Worm (Caenorhabditis elegans): ENCODE measurements around the gene fbxa-7.

DNA sequence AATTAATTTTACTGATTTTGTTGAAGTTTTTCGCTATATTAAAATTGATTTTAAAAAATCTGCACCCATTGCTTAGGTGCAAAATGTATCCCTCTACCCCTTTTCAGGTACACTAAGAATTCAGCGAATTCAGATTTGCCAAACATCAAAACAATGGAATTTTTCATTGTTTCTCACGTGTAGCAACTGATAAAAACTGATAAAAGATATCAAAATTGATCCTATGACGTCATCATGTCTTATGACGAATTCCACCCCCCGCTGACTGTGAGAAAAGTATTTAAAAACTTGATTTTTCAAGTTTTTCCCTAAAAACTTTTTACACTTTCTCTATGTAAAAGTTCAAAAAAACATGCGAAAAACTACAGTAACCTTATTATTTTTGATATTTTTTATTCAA, 29.3 kb upstream of the fbxa-7 start, which contains the start of gene Y54F10BM.22:
- TF ChIP-seq lsl-1 (GFP tag; optimal IDR thresholded peaks at IDR 0.05), result no peak
- no peak for TF ChIP-seq ama-1 (optimal IDR thresholded peaks at IDR 0.05)
- TF ChIP-seq ama-1 (GFP tag; optimal IDR thresholded peaks at IDR 0.05), result no peak
- TF ChIP-seq lin-40 (tag; optimal IDR thresholded peaks at IDR 0.05), result no peak
- TF ChIP-seq aptf-2 (GFP tag; conservative IDR thresholded peaks at IDR 0.05), result no peak
- no peak for TF ChIP-seq ztf-28 (GFP tag; IDR thresholded peaks at IDR 0.05)
- no peak for TF ChIP-seq hsf-1 (GFP tag; IDR thresholded peaks at IDR 0.05)
- no peak for TF ChIP-seq unc-130 (GFP tag; optimal IDR thresholded peaks at IDR 0.05)
- no peak for TF ChIP-seq cebp-1 (GFP tag; IDR thresholded peaks at IDR 0.05)
- no peak for TF ChIP-seq cebp-1 (tag; optimal IDR thresholded peaks at IDR 0.05)
- TF ChIP-seq lin-35 (GFP tag; optimal IDR thresholded peaks at IDR 0.05), result no peak
- TF ChIP-seq madf-6 (GFP tag; IDR thresholded peaks at IDR 0.05), result no peak
- no peak for TF ChIP-seq nhr-27 (tag; optimal IDR thresholded peaks at IDR 0.05)
- no peak for TF ChIP-seq F10E7.11 (tag; optimal IDR thresholded peaks at IDR 0.05)
- TF ChIP-seq lsy-27 (tag; optimal IDR thresholded peaks at IDR 0.05; ENCODE audit: borderline replicate concordance, insufficient read depth), result no peak
- TF ChIP-seq tbx-9 (tag; optimal IDR thresholded peaks at IDR 0.05; ENCODE audit: borderline replicate concordance), result no peak
